Fruit fly (Drosophila melanogaster) Kc167 (cell line): ENCODE results near the gene Atg8b.

Experiments
- Sin3A ChIP-seq: fragments of >200 bp; optimal IDR thresholded peaks from 2 replicates; lab custom pipeline; 2018; ENCODE audit warnings: missing external identifiers
- h ChIP-seq: fragments of >200 bp; optimal IDR thresholded peaks from 3 replicates; lab custom pipeline; 2018; ENCODE audit warnings: missing external identifiers
- insv ChIP-seq: fragments of >200 bp; optimal IDR thresholded peaks from 3 replicates; lab custom pipeline; 2018; ENCODE audit warnings: missing external identifiers
- psq ChIP-seq: fragments of >200 bp; optimal IDR thresholded peaks from 2 replicates; lab custom pipeline; 2017; ENCODE audit warnings: missing external identifiers
- ttk ChIP-seq: sonication (Bioruptor generic); optimal IDR thresholded peaks from 2 replicates; lab custom pipeline; 2017; ENCODE audit warnings: missing external identifiers

dm6 chr3R:17704538-17704854 lies 20.4 kb downstream of the Atg8b start:
- TF ChIP-seq Sin3A (lab: Kevin White, UChicago): no peak
- TF ChIP-seq ttk (lab: Kevin White, UChicago): no peak
- no peak for TF ChIP-seq insv (lab: Kevin White, UChicago)
- TF ChIP-seq h (lab: Kevin White, UChicago): no peak
- no peak for TF ChIP-seq psq
